Worm (Caenorhabditis elegans): Measurements from ENCODE around the gene pals-16.

DNA sequence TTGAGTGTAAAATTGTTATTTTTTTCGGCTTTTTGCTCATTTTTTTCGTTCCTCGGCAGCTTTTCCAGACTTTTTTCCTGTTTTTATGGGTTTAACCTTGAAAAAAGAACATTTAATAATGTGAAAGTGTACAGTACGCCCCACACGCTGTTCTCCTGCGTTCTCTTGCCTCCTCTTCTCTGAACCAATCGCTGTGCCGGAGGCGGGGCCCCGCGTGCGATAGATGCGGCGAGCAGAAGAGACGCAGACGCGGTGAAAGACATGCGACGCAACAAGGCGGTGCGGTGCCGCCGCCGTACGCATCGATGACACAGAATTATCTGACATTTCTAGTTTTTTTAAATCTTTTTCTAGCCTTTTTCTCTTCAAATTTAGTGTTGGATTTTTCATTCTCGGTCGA, 37.0 kb downstream of the pals-16 start:
- TF ChIP-seq snpc-4 (tag; optimal IDR thresholded peaks at IDR 0.05) (no peak), nhr-237 (tag; optimal IDR thresholded peaks at IDR 0.05) (no peak), ztf-11 (tag; optimal IDR thresholded peaks at IDR 0.05) (no peak), lin-32 (GFP tag; optimal IDR thresholded peaks at IDR 0.05) (no peak), lsy-2 (tag; optimal IDR thresholded peaks at IDR 0.05) (peak; percentile 92), bed-3 (GFP tag; optimal IDR thresholded peaks at IDR 0.05) (no peak)

Measured in whole organism, mixed stage, embryonic.